Worm (Caenorhabditis elegans) whole organism, L4/young adult: ENCODE measurements around the gene hel-1.

Experiments used
- W03F9.2 ChIP-seq: fragments of 150-350 bp; optimal IDR thresholded peaks from 2 replicates; lab custom pipeline; 2014; ENCODE audit warnings: missing biosample characterization, missing genetic modification characterization
- dao-5 ChIP-seq: sonication (generic microtip); optimal IDR thresholded peaks from 2 replicates; lab custom pipeline; 2016; ENCODE audit warnings: missing genotype, missing genetic modification characterization, moderate library complexity, missing compliant biosample characterization
- him-1 ChIP-seq: sonication (generic microtip); optimal IDR thresholded peaks from 2 replicates; lab custom pipeline; 2016; ENCODE audit warnings: missing genotype, missing genetic modification reagents, missing genetic modification characterization, missing compliant biosample characterization

ce11 chrII:8308314-8308713 lies 20.4 kb downstream of the hel-1 start:
- TF ChIP-seq him-1 (no peak), W03F9.2 (tag; lab: Kevin White, UChicago) (no peak), dao-5 (tag; lab: Kevin White, UChicago) (no peak)
